Worm (Caenorhabditis elegans) whole organism, L3 larva: Measurements from ENCODE around the gene F13H6.5.
A peak's percentile ranks its signal among the peaks of the same experiment; 100 is the strongest.

Experiments used
- ZK546.5 ChIP-seq: sonication (generic microtip); optimal IDR thresholded peaks from 2 replicates; lab custom pipeline; 2017; ENCODE audit warnings: missing biosample characterization, missing genetic modification characterization
- aly-2 ChIP-seq: fragments of 150-350 bp; optimal IDR thresholded peaks from 2 replicates; lab custom pipeline; 2014; ENCODE audit warnings: missing biosample characterization, missing genetic modification characterization
- ceh-16 ChIP-seq: sonication (generic microtip); optimal IDR thresholded peaks from 2 replicates; lab custom pipeline; 2017; ENCODE audit warnings: missing biosample characterization, missing genetic modification characterization
- ceh-82 ChIP-seq: fragments of 150-350 bp; optimal IDR thresholded peaks from 2 replicates; lab custom pipeline; 2014; ENCODE audit warnings: missing biosample characterization, missing genetic modification characterization
- ceh-9 ChIP-seq: sonication (generic microtip); optimal IDR thresholded peaks from 2 replicates; lab custom pipeline; 2018; ENCODE audit warnings: missing biosample characterization, missing genetic modification characterization
- daf-12 ChIP-seq: fragments of 150-350 bp; optimal IDR thresholded peaks from 2 replicates; lab custom pipeline; 2014; ENCODE audit warnings: missing biosample characterization, missing genetic modification reagents, missing genetic modification characterization
- egl-27 ChIP-seq: sonication (generic microtip); optimal IDR thresholded peaks from 4 replicates; lab custom pipeline; 2017; ENCODE audit warnings: missing biosample characterization, missing genetic modification reagents, missing genetic modification characterization
- elt-2 ChIP-seq: sonication (generic microtip); optimal IDR thresholded peaks from 2 replicates; lab custom pipeline; 2016; ENCODE audit warnings: missing genetic modification reagents, mild to moderate bottlenecking, missing genetic modification characterization, missing compliant biosample characterization
- eor-1 ChIP-seq, 2 experiments: fragments of 150-350 bp; optimal IDR thresholded peaks; 2 replicates each; lab custom pipeline; 2014 to 2018; ENCODE audit warnings: missing biosample characterization in 2 of 2, missing genetic modification characterization in 2 of 2
- fkh-10 ChIP-seq: sonication (generic microtip); optimal IDR thresholded peaks from 2 replicates; lab custom pipeline; 2017; ENCODE audit warnings: missing biosample characterization, missing genetic modification reagents, missing genetic modification characterization
- fkh-2 ChIP-seq: fragments of 150-350 bp; optimal IDR thresholded peaks from 2 replicates; lab custom pipeline; 2014; ENCODE audit warnings: missing biosample characterization, missing genetic modification reagents, missing genetic modification characterization
- hmg-11 ChIP-seq: sonication (generic microtip); optimal IDR thresholded peaks from 2 replicates; lab custom pipeline; 2016; ENCODE audit warnings: missing genetic modification characterization, missing compliant biosample characterization
- jun-1 ChIP-seq: fragments of 150-350 bp; optimal IDR thresholded peaks from 2 replicates; lab custom pipeline; 2014; ENCODE audit warnings: missing biosample characterization, missing genetic modification reagents, missing genetic modification characterization
- lin-15B ChIP-seq: fragments of 150-350 bp; optimal IDR thresholded peaks from 2 replicates; lab custom pipeline; 2014; ENCODE audit warnings: missing biosample characterization, missing genetic modification characterization
- lin-39 ChIP-seq: fragments of 150-350 bp; optimal IDR thresholded peaks from 2 replicates; lab custom pipeline; 2018; ENCODE audit warnings: missing biosample characterization, missing genetic modification reagents, missing genetic modification characterization
- lsy-12 ChIP-seq: sonication (generic microtip); optimal IDR thresholded peaks from 2 replicates; lab custom pipeline; 2016; ENCODE audit warnings: mild to moderate bottlenecking, missing genetic modification characterization, missing compliant biosample characterization
- nfya-1 ChIP-seq: sonication (generic microtip); optimal IDR thresholded peaks from 2 replicates; lab custom pipeline; 2017; ENCODE audit warnings: missing genetic modification characterization, mild to moderate bottlenecking, missing compliant biosample characterization, antibody characterized with exemption, moderate library complexity; ENCODE audit not compliant: insufficient read depth
- nhr-11 ChIP-seq: fragments of 150-350 bp; optimal IDR thresholded peaks from 2 replicates; lab custom pipeline; 2014; ENCODE audit warnings: missing biosample characterization, missing genetic modification characterization
- nhr-12 ChIP-seq: fragments of 150-350 bp; optimal IDR thresholded peaks from 2 replicates; lab custom pipeline; 2014; ENCODE audit warnings: missing biosample characterization, missing genetic modification characterization
- nhr-23 ChIP-seq: fragments of 150-350 bp; optimal IDR thresholded peaks from 2 replicates; lab custom pipeline; 2014; ENCODE audit warnings: missing biosample characterization, missing genetic modification reagents, missing genetic modification characterization
- nhr-237 ChIP-seq: fragments of 150-350 bp; optimal IDR thresholded peaks from 2 replicates; lab custom pipeline; 2014; ENCODE audit warnings: missing biosample characterization, missing genetic modification characterization
- nhr-25 ChIP-seq: sonication (generic microtip); optimal IDR thresholded peaks from 2 replicates; lab custom pipeline; 2017; ENCODE audit warnings: missing biosample characterization, missing genetic modification characterization
- nhr-43 ChIP-seq: sonication (generic microtip); optimal IDR thresholded peaks from 2 replicates; lab custom pipeline; 2016; ENCODE audit warnings: mild to moderate bottlenecking, missing genetic modification characterization, missing compliant biosample characterization; ENCODE audit not compliant: poor library complexity, severe bottlenecking
- nhr-67 ChIP-seq: fragments of 150-350 bp; optimal IDR thresholded peaks from 2 replicates; lab custom pipeline; 2014; ENCODE audit warnings: missing biosample characterization, missing genetic modification characterization
- nhr-76 ChIP-seq: fragments of 150-350 bp; sonication (generic microtip); optimal IDR thresholded peaks from 5 replicates; lab custom pipeline; 2014; ENCODE audit warnings: missing biosample characterization, missing genetic modification characterization
- nhr-77 ChIP-seq: fragments of 150-350 bp; optimal IDR thresholded peaks from 2 replicates; lab custom pipeline; 2014; ENCODE audit warnings: missing biosample characterization, missing genetic modification characterization
- pha-4 ChIP-seq: fragments of 150-350 bp; optimal IDR thresholded peaks from 2 replicates; lab custom pipeline; 2014; ENCODE audit warnings: missing biosample characterization, missing genetic modification reagents, missing genetic modification characterization
- pqm-1 ChIP-seq: fragments of 150-350 bp; optimal IDR thresholded peaks from 2 replicates; lab custom pipeline; 2017; ENCODE audit warnings: missing biosample characterization, missing genetic modification characterization, inconsistent platforms
- sea-2 ChIP-seq: fragments of 150-350 bp; sonication (generic microtip); optimal IDR thresholded peaks from 4 replicates; lab custom pipeline; 2014; ENCODE audit warnings: missing biosample characterization, missing genetic modification reagents, missing genetic modification characterization
- snpc-4 ChIP-seq: fragments of 150-350 bp; optimal IDR thresholded peaks from 2 replicates; lab custom pipeline; 2014; ENCODE audit warnings: missing biosample characterization, missing genetic modification characterization
- tbx-2 ChIP-seq: sonication (generic microtip); optimal IDR thresholded peaks from 2 replicates; lab custom pipeline; 2016; ENCODE audit warnings: mild to moderate bottlenecking, missing genetic modification characterization, missing compliant biosample characterization
- unc-62 ChIP-seq: fragments of 150-350 bp; sonication (generic microtip); optimal IDR thresholded peaks from 4 replicates; lab custom pipeline; 2014; ENCODE audit warnings: missing biosample characterization, missing genetic modification reagents, missing genetic modification characterization
- ztf-11 ChIP-seq: fragments of 150-350 bp; optimal IDR thresholded peaks from 2 replicates; lab custom pipeline; 2014; ENCODE audit warnings: missing biosample characterization, missing genetic modification characterization

The F13H6.5 gene

DNA sequence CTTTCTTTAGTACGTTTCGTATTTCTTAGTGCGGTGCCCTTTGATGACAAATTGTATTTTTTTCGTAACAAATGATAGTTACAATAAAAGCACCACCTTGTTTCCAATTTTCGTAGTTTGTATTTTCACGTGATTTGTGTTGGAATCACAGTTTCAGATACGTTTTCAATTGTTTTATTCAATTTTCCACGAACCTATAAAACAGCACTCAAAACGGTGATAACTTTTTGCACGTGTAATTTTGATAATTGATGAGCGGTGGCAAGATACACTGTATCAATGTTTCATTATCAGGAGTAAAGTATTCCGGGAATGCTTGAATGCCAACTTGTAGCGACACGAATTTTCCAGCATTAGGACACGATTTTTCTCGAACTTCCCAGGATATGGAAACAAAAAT lies 36.4 kb upstream of the F13H6.5 start:
- TF ChIP-seq lsy-12, result no peak
- no peak for TF ChIP-seq egl-27 (tag; lab: Kevin White, UChicago)
- no peak for TF ChIP-seq eor-1 (tag; optimal IDR thresholded peaks at IDR 0.05; lab: Kevin White, UChicago)
- TF ChIP-seq tbx-2 (tag; lab: Kevin White, UChicago), result no peak
- TF ChIP-seq ztf-11 (tag; lab: Kevin White, UChicago), result no peak
- peak; percentile 93 for TF ChIP-seq pqm-1
- peak; percentile 95 for TF ChIP-seq elt-2 (tag; lab: Kevin White, UChicago)
- no peak for TF ChIP-seq nhr-237 (tag; lab: Kevin White, UChicago)
- no peak for TF ChIP-seq nfya-1 (tag; lab: Kevin White, UChicago)
- peak; percentile 7 for TF ChIP-seq jun-1 (tag; lab: Kevin White, UChicago)

DNA sequence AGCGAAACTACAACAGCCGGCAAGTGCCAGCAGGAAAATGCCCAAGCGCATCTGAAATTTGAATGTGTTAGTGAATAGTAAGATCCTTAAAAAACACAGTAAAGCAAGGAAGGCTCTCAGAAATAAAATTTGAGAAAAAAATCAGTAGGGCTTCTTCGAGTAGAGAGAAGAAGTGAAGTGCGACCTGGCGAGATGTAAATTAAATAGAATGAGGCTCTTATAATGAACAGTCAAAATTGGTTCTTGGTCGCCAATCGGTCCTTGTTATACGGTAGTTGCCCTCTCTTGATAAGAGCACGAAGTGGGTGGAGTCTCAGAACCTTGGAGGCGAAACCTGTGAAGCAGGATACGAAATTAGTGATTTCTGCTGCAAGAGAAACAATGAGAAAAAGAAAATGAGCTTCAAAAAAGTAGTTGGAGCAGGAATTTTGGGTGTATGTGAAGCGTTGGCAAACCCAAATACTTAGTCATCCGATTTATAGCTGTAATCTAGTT lies 34.0 kb upstream of the F13H6.5 start, which contains the start of gene bcf-1:
TSS of gene bcf-1 (minus strand) at position 51 of the 495 bp plus-strand sequence.
- no peak for TF ChIP-seq sea-2
- TF ChIP-seq pqm-1, result peak; percentile 3
- TF ChIP-seq elt-2 (tag; lab: Kevin White, UChicago), result peak; percentile 63
- peak; percentile 21 for TF ChIP-seq nfya-1 (tag; lab: Kevin White, UChicago)

DNA sequence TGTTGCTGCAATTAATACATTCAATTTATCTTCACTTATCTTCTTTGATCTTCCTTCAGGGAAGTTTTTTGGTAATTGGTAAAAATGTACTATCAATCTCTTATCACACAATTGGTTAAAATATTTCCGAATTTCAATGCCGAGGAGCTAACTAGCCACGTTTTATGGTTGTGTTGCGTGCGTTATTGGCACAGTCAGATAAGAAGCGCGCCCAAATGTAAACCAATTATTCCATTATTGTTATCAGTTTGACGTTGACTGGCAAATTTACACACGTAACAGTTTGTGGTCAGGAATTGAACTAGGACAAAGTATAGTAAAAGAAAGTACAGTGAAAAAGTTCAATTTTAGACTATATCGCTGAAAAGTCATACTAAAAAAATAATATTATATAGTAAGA lies 32.8 kb upstream of the F13H6.5 start:
- TF ChIP-seq pqm-1 (peak; percentile 93), pha-4 (peak; percentile 34), snpc-4 (tag; lab: Kevin White, UChicago) (no peak), elt-2 (tag; lab: Kevin White, UChicago) (peak; percentile 92), nhr-67 (no peak), jun-1 (tag; lab: Kevin White, UChicago) (peak; percentile 42), aly-2 (no peak)

DNA sequence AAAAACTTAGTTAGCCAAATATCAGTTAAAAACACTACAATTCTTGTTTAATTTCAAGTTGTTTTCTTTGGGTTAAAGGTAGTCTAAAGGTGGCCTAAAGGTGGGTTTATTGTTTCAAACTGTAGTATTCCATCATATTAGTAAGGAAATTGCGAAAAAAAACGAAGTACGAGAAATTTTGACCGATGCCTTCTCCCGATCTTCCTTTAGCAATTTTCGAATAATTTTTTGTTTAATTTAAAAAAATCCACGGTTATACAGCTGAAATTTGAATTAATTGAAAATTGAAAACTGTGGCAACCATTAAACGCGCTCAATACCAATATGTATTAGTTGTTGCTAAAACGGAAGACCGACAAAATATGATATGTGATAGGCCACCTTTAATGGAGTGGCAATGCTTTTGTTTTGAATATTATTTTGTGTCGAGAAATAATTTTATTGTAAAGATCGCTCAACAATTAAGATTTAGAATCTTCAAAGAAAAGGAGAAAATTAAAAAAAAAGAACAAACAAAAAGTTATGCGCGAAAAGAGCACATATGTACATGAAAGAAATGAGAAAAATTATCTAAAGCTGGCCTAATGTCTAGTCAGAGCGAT lies 26.3 kb upstream of the F13H6.5 start:
- TF ChIP-seq aly-2 (peak; percentile 74), pqm-1 (peak; percentile 7), ceh-82 (no peak)

DNA sequence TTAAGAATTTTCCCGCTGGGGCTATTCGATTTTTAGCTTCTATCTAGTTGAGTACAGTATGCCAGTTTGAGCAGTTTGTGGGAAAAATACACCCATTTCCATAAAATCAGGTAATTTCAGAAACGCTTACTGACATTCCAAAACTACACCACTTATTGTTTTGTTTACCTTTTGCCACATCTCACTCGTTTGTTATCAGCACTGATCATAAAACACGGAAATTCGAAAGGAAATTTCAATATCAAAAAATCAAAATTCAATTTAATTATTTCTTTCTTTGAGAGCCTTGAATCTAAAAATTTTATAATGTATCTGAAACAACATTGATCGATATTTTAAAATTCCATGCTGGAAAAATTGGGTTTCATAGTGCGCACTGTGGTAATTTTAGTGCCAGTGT lies 25.8 kb upstream of the F13H6.5 start:
- peak; percentile 15 for TF ChIP-seq pha-4
- no peak for TF ChIP-seq nhr-11 (tag; lab: Kevin White, UChicago)
- peak; percentile 69 for TF ChIP-seq elt-2 (tag; lab: Kevin White, UChicago)
- TF ChIP-seq, all 47 proteins: peak for 2

DNA sequence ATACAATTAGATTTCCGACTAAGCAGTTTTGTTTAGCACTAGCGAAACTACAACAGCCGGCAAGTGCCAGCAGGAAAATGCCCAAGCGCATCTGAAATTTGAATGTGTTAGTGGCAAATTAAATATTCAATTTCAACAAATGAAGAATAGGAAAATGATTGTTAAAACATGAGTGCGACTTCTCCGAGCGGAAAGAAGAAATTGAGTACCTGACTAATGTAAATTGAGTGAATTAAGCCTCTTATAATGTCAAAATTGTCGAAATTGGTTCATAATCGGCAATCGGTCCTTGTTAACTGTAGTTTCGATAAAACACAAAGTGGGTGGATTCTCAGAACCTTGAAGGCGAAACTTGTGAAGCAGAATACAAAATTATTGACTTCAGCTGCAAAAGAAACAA lies 25.1 kb upstream of the F13H6.5 start, which contains the start of gene gfi-1:
TSS of gene gfi-1 (minus strand) at position 101 of the 400 bp plus-strand sequence.
- TF ChIP-seq lin-15B (tag; lab: Kevin White, UChicago) (no peak), unc-62 (GFP tag; lab: Kevin White, UChicago) (no peak), nhr-23 (tag; lab: Kevin White, UChicago) (no peak), ceh-16 (no peak), ceh-9 (tag; lab: Kevin White, UChicago) (no peak), pha-4 (no peak)

DNA sequence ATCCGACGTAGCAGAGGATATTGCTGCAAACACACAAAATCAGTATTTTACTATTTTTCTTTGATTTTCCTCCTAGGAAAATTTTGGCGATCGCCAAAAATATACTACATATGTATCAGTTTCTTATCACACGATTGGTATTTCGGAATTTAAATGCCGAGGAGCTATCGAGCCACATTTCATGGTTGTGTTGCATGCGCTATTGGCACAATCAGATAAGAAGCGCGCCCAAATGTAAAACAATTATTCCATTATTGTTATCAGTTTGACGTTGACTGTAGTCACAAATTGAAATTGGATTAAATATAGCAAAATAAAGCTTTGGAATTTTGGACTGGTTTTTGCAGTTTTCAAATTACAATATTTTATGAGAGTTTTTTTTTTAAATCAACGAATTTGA lies 24.2 kb upstream of the F13H6.5 start:
- TF ChIP-seq jun-1 (tag; lab: Kevin White, UChicago), result peak; percentile 39
- TF ChIP-seq nhr-12 (tag; lab: Kevin White, UChicago), result no peak
- no peak for TF ChIP-seq unc-62 (GFP tag; lab: Kevin White, UChicago)
- peak; percentile 82 for TF ChIP-seq pqm-1
- TF ChIP-seq hmg-11, result no peak
- no peak for TF ChIP-seq lin-15B (tag; lab: Kevin White, UChicago)
- no peak for TF ChIP-seq ceh-9 (tag; lab: Kevin White, UChicago)
- TF ChIP-seq nhr-43 (tag; lab: Kevin White, UChicago), result no peak
- TF ChIP-seq elt-2 (tag; lab: Kevin White, UChicago), result peak; percentile 94
- TF ChIP-seq ZK546.5 (tag; lab: Kevin White, UChicago), result no peak
- TF ChIP-seq ztf-11 (tag; lab: Kevin White, UChicago), result no peak
- no peak for TF ChIP-seq egl-27 (tag; lab: Kevin White, UChicago)
- no peak for TF ChIP-seq nhr-11 (tag; lab: Kevin White, UChicago)
- no peak for TF ChIP-seq lin-39 (tag; lab: Kevin White, UChicago)
- no peak for TF ChIP-seq daf-12
- TF ChIP-seq fkh-2 (tag; lab: Kevin White, UChicago), result no peak
- no peak for TF ChIP-seq tbx-2 (tag; lab: Kevin White, UChicago)
- no peak for TF ChIP-seq nhr-76 (tag; lab: Kevin White, UChicago)
- TF ChIP-seq nhr-77, result no peak
- no peak for TF ChIP-seq aly-2
- no peak for TF ChIP-seq lsy-12
- TF ChIP-seq fkh-10, result no peak
- no peak for TF ChIP-seq nhr-25 (tag; lab: Kevin White, UChicago)
- TF ChIP-seq ceh-82, result no peak
